Worm (Caenorhabditis elegans) whole organism, L4 larva: ENCODE measurements around the gene max-2.

Experiments used
- ces-1 ChIP-seq: fragments of 150-350 bp; sonication (generic microtip); optimal IDR thresholded peaks from 4 replicates; lab custom pipeline; 2014; ENCODE audit warnings: missing biosample characterization, missing genetic modification reagents, missing genetic modification characterization
- fkh-10 ChIP-seq: fragments of 150-350 bp; optimal IDR thresholded peaks from 2 replicates; lab custom pipeline; 2014; ENCODE audit warnings: missing biosample characterization, missing genetic modification reagents, missing genetic modification characterization
- hlh-30 ChIP-seq: sonication (generic microtip); optimal IDR thresholded peaks from 2 replicates; lab custom pipeline; 2017; ENCODE audit warnings: antibody characterized with exemption, mild to moderate bottlenecking, missing genetic modification characterization, missing compliant biosample characterization; ENCODE audit not compliant: insufficient read depth
- lin-15B ChIP-seq: fragments of 150-350 bp; sonication (generic microtip); optimal IDR thresholded peaks from 3 replicates; lab custom pipeline; 2014; ENCODE audit warnings: missing biosample characterization, missing genetic modification characterization
- lir-3 ChIP-seq: sonication (generic microtip); optimal IDR thresholded peaks from 2 replicates; lab custom pipeline; 2016; ENCODE audit warnings: mild to moderate bottlenecking, missing genetic modification characterization, missing compliant biosample characterization
- nhr-6 ChIP-seq: fragments of 150-350 bp; optimal IDR thresholded peaks from 2 replicates; lab custom pipeline; 2014; ENCODE audit warnings: missing biosample characterization, missing genetic modification characterization
- pqm-1 ChIP-seq: sonication (generic microtip); optimal IDR thresholded peaks from 2 replicates; lab custom pipeline; 2017; ENCODE audit warnings: missing biosample characterization, missing genetic modification characterization
- set-16 ChIP-seq: fragments of 200-800 bp; sonication (Bioruptor generic); IDR thresholded peaks from 2 replicates; pipeline ENCODE4 v1.3.6; 2022; ENCODE audit warnings: missing genetic modification reagents, missing genetic modification characterization, missing compliant biosample characterization
- spr-1 ChIP-seq: sonication (generic microtip); optimal IDR thresholded peaks from 2 replicates; lab custom pipeline; 2016; ENCODE audit warnings: mild to moderate bottlenecking, missing genetic modification characterization, missing compliant biosample characterization
- unc-39 ChIP-seq: sonication (generic microtip); optimal IDR thresholded peaks from 2 replicates; lab custom pipeline; 2017; ENCODE audit warnings: missing biosample characterization, missing genetic modification characterization
- zag-1 ChIP-seq: fragments of 150-350 bp; optimal IDR thresholded peaks from 2 replicates; lab custom pipeline; 2014; ENCODE audit warnings: missing biosample characterization, missing genetic modification characterization

DNA sequence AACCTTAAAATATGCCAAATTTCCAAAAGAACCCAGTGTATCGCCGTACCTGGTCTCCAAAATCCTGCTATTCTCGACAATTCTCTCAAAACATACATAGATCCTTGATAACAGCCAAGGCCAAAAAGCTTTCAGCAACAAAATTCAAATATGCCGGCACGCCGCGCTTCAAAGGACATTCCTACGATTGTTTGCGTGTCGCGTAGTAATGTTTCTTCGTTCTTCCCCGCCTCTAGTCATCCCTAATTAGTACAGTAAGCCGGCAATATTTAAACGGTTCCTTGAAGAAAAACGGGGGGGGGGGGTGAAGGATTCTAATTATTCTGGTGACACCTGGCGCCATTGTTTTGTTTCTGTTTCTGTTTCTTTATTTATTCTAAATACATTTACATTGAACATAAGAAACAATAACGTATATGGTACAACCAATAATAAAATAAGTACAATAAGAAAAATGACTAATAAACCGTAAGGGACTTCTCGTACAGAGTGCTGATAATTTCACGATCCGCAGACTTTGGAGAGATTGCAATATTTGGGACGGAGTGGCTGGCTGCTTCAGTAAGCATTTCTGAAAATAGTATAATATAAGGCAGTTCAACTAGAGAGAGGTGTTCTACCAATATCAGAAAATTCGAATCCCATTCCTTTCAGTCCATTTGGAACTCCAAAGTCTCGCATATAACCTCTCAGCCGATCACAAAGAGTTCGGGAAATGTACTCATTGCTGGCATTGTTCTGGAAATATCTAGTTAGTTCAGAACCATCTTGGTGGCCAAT lies 31.4 kb downstream of the max-2 start:
- no peak for TF ChIP-seq spr-1 (tag; lab: Kevin White, UChicago)
- no peak for TF ChIP-seq fkh-10 (GFP tag; lab: Kevin White, UChicago)
- TF ChIP-seq nhr-6 = no peak
- no peak for TF ChIP-seq set-16 (GFP tag; lab: Robert Waterston, UW)
- no peak for TF ChIP-seq hlh-30 (tag; lab: Kevin White, UChicago)
- no peak for TF ChIP-seq lir-3 (tag; lab: Kevin White, UChicago)
- no peak for TF ChIP-seq unc-39 (tag; lab: Kevin White, UChicago)
- no peak for TF ChIP-seq ces-1 (GFP tag; lab: Kevin White, UChicago)
- TF ChIP-seq lin-15B (tag; lab: Kevin White, UChicago) = no peak
- no peak for TF ChIP-seq pqm-1
- no peak for TF ChIP-seq zag-1 (tag; lab: Kevin White, UChicago)
